Fruit fly (Drosophila melanogaster): ENCODE data around the gene Tango10.
A peak's percentile ranks its signal among the peaks of the same experiment; 100 is the strongest.

Tango10 gene

DNA sequence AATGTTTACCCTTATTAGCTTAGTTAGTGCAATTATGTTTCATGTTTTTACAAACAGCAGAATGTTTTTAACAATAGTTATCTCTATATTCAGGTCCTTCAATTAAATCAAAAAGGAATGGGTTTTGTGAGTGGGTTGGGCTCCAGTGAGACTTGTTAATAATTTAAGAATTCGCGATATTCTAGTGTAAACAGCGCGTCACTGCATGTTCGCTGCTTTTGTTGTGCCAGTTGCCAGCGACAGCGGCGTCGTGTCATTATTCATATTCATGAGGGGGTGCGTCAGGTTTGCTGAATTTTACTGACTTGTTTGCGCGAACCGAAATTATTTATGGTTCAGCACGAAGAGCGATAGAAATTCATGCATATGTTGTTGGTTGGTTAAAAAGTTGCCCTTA is 4.8 kb upstream of the Tango10 start, which contains the start of gene Amun (continued):
- no peak for TF ChIP-seq CG31365 (tag; optimal IDR thresholded peaks at IDR 0.05)
- no peak for TF ChIP-seq hth (optimal IDR thresholded peaks at IDR 0.05)
- no peak for TF ChIP-seq E2f2 (GFP tag; IDR thresholded peaks at IDR 0.05)
- TF ChIP-seq bab2 (GFP tag; optimal IDR thresholded peaks at IDR 0.05): no peak
- TF ChIP-seq ems (GFP tag; optimal IDR thresholded peaks at IDR 0.05): peak; percentile 34
- peak; percentile 41; the same call in 2 of the 3 replicates for TF ChIP-seq dysf (GFP tag; IDR thresholded peaks at IDR 0.05)
- no peak for TF ChIP-seq dm (GFP tag; optimal IDR thresholded peaks at IDR 0.05)
- TF ChIP-seq CG8388 (GFP tag; optimal IDR thresholded peaks at IDR 0.05): no peak
- peak; percentile 3 for TF ChIP-seq CG11504 (tag; optimal IDR thresholded peaks at IDR 0.05)
- TF ChIP-seq Blimp-1 (GFP tag; optimal IDR thresholded peaks at IDR 0.05): no peak
- no peak for TF ChIP-seq CG34224 (GFP tag; IDR thresholded peaks at IDR 0.05; ENCODE audit: partially characterized antibody)
- no peak for TF ChIP-seq dimm (GFP tag; IDR thresholded peaks at IDR 0.05)
- no peak for TF ChIP-seq cwo (GFP tag; optimal IDR thresholded peaks at IDR 0.05)
- no peak for TF ChIP-seq fd64A (GFP tag; optimal IDR thresholded peaks at IDR 0.05)
- TF ChIP-seq Xbp1 (GFP tag; optimal IDR thresholded peaks at IDR 0.05): peak; percentile 6
- no peak for TF ChIP-seq sd (tag; optimal IDR thresholded peaks at IDR 0.05)
- TF ChIP-seq Hr78 (GFP tag; optimal IDR thresholded peaks at IDR 0.05): no peak
- TF ChIP-seq en (GFP tag; optimal IDR thresholded peaks at IDR 0.05): peak; percentile 26
- peak; percentile 48; the same call in 1 of the 2 replicates for TF ChIP-seq HLH3B (GFP tag; IDR thresholded peaks at IDR 0.05)
- peak; percentile 26 for TF ChIP-seq scrt (GFP tag; optimal IDR thresholded peaks at IDR 0.05)
- no peak for TF ChIP-seq Sin3A (optimal IDR thresholded peaks at IDR 0.05)
- peak; percentile 14; the same call in 1 of the 3 replicates for TF ChIP-seq B-H1 (GFP tag; IDR thresholded peaks at IDR 0.05)
- TF ChIP-seq YL-1 (GFP tag; optimal IDR thresholded peaks at IDR 0.05): no peak
- peak; percentile 20 for TF ChIP-seq CG9817 (tag; optimal IDR thresholded peaks at IDR 0.05)
- no peak for TF ChIP-seq Mad (GFP tag; optimal IDR thresholded peaks at IDR 0.05)
- no peak for TF ChIP-seq CG13424 (tag; optimal IDR thresholded peaks at IDR 0.05)
- no peak for TF ChIP-seq CG15269 (tag; optimal IDR thresholded peaks at IDR 0.05)
- no peak for TF ChIP-seq odd (GFP tag; optimal IDR thresholded peaks at IDR 0.05)
- no peak for TF ChIP-seq dpn (GFP tag; optimal IDR thresholded peaks at IDR 0.05)
- TF ChIP-seq CG10959 (GFP tag; IDR thresholded peaks at IDR 0.05): no peak
- no peak for TF ChIP-seq lov (optimal IDR thresholded peaks at IDR 0.05)
- no peak for TF ChIP-seq lov (GFP tag; IDR thresholded peaks at IDR 0.05)
- no peak for TF ChIP-seq pzg (GFP tag; optimal IDR thresholded peaks at IDR 0.05)
- no peak for TF ChIP-seq CoRest (tag; optimal IDR thresholded peaks at IDR 0.05)
- no peak for TF ChIP-seq Optix (GFP tag; IDR thresholded peaks at IDR 0.05)
- TF ChIP-seq Lhr (GFP tag; optimal IDR thresholded peaks at IDR 0.05): no peak
- peak; percentile 12 for TF ChIP-seq slp2 (GFP tag; optimal IDR thresholded peaks at IDR 0.05)
- TF ChIP-seq CG13775 (GFP tag; optimal IDR thresholded peaks at IDR 0.05): no peak
- TF ChIP-seq CG7839 (tag; optimal IDR thresholded peaks at IDR 0.05): peak; percentile 8
- TF ChIP-seq psq (GFP tag; optimal IDR thresholded peaks at IDR 0.05): no peak
- no peak for TF ChIP-seq Chrac-16 (GFP tag; optimal IDR thresholded peaks at IDR 0.05)
- no peak for TF ChIP-seq crc (GFP tag; optimal IDR thresholded peaks at IDR 0.05)
- peak; percentile 39; the same call in 1 of the 2 replicates for TF ChIP-seq CG11247 (GFP tag; IDR thresholded peaks at IDR 0.05)
- no peak for TF ChIP-seq D19A (tag; optimal IDR thresholded peaks at IDR 0.05)
- TF ChIP-seq CG14860 (GFP tag; IDR thresholded peaks at IDR 0.05; ENCODE audit: partially characterized antibody): no peak
- TF ChIP-seq Oaz (GFP tag; IDR thresholded peaks at IDR 0.05): no peak
- peak; percentile 56 for TF ChIP-seq p53 (GFP tag; optimal IDR thresholded peaks at IDR 0.05)
- no peak for TF ChIP-seq CG7963 (GFP tag; IDR thresholded peaks at IDR 0.05; ENCODE audit: partially characterized antibody)
- peak; percentile 35 for TF ChIP-seq CG2678 (tag; optimal IDR thresholded peaks at IDR 0.05)
- TF ChIP-seq CG6272 (GFP tag; IDR thresholded peaks at IDR 0.05): 0 out of 2 replicates have a peak, but pooled peaks have one; percentile 4
- TF ChIP-seq H15 (GFP tag; IDR thresholded peaks at IDR 0.05): 0 out of 3 replicates have a peak, but pooled peaks have one; percentile 36
